Worm (Caenorhabditis elegans): ENCODE results near the gene gst-40.

ce11 chrIV:795383-795872 lies 35.1 kb downstream of the gst-40 start, which contains the start of gene skr-18:
- TF ChIP-seq W03F9.2 (tag; optimal IDR thresholded peaks at IDR 0.05) (no peak), him-1 (tag; optimal IDR thresholded peaks at IDR 0.05) (no peak)

Measured in whole organism, L4/young adult.